Worm (Caenorhabditis elegans): Measurements from ENCODE around the gene F45F2.10.
"Not testable (repeated sequence)": the region's sequence is repeated elsewhere in the genome, so short reads cannot be mapped to it uniquely, and the experiment has no call there.

Gene F45F2.10

DNA sequence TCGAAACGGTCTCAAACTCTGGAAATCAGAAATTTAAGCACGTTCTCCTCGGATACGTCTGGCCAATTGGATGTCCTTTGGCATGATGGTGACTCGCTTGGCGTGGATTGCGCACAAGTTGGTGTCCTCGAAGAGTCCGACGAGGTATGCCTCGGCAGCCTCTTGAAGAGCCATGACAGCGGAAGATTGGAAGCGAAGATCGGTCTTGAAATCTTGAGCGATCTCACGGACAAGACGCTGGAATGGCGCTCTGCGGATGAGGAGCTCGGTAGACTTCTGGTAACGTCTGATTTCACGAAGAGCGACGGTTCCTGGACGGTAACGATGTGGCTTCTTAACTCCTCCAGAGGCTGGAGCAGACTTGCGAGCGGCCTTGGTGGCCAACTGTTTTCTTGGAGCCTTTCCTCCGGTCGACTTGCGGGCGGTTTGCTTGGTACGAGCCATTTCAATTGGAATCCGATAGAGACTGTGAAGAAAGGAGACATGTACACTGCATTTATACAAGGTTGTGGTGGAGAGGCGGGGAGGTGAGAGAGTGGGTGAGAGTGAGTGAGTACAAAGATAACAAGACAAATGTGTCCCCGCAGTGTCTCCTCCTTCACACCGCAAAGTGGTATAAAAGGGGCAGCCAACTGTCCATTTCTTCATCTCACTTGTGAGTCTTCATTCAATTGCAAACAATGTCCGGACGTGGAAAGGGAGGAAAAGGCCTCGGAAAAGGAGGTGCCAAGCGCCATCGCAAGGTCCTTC, 16.0 kb upstream of the F45F2.10 start, which contains the start of the genes his-6 and his-5:
his-6 (minus strand) TSS at position 444 of the 750 bp plus-strand sequence.
his-5 (plus strand) TSS at position 681 of the 750 bp plus-strand sequence.
- TF ChIP-seq tra-1 (GFP tag; IDR thresholded peaks at IDR 0.05), result peak; percentile 14; the same call in 1 of the 2 replicates
- 0 out of 2 replicates have a peak, but pooled peaks have one; percentile 27 for TF ChIP-seq dmd-9 (GFP tag; IDR thresholded peaks at IDR 0.05)
- TF ChIP-seq aha-1 (tag), result peak; percentile 4
- 0 out of 2 replicates have a peak, but pooled peaks have one; percentile 16 for TF ChIP-seq lin-1 (GFP tag; IDR thresholded peaks at IDR 0.05)
- TF ChIP-seq mxl-3 (GFP tag; optimal IDR thresholded peaks at IDR 0.05), result peak; percentile 5
- TF ChIP-seq egl-43 (GFP tag; IDR thresholded peaks at IDR 0.05), result peak; percentile 56; the same call in 1 of the 2 replicates
- peak; percentile 30; the same call in 1 of the 2 replicates for TF ChIP-seq hmg-1.1 (GFP tag; IDR thresholded peaks at IDR 0.05)
- peak; percentile 80 for TF ChIP-seq T26A8.4 (GFP tag; IDR thresholded peaks at IDR 0.05)
- TF ChIP-seq mes-2 (tag; optimal IDR thresholded peaks at IDR 0.05; ENCODE audit: poor library complexity, severe bottlenecking), result peak; percentile 48
- peak; percentile 66 for TF ChIP-seq dmd-6 (GFP tag; IDR thresholded peaks at IDR 0.05)
- TF ChIP-seq hlh-11 (tag; optimal IDR thresholded peaks at IDR 0.05), result peak; percentile 64
- TF ChIP-seq php-3 (GFP tag; IDR thresholded peaks at IDR 0.05), result peak; percentile 74; the same call in 1 of the 2 replicates
- TF ChIP-seq nhr-102 (tag; optimal IDR thresholded peaks at IDR 0.05), result peak; percentile 61
- peak; percentile 89 for TF ChIP-seq pha-4 (GFP tag; IDR thresholded peaks at IDR 0.05)
- TF ChIP-seq pha-4 (tag; optimal IDR thresholded peaks at IDR 0.05), result not testable (repeated sequence)
- TF ChIP-seq nhr-42 (GFP tag; IDR thresholded peaks at IDR 0.05), result peak; percentile 80
- peak; percentile 60 for TF ChIP-seq F10B5.3 (tag; optimal IDR thresholded peaks at IDR 0.05)
- TF ChIP-seq lin-29 (GFP tag; IDR thresholded peaks at IDR 0.05), result 0 out of 2 replicates have a peak, but pooled peaks have one; percentile 12
- TF ChIP-seq duxl-1 (tag; optimal IDR thresholded peaks at IDR 0.05; ENCODE audit: poor library complexity), result peak; percentile 16
- TF ChIP-seq set-16 (GFP tag; IDR thresholded peaks at IDR 0.05), result peak; percentile 70

ce11 chrV:8533916-8534315, 15.2 kb upstream of the F45F2.10 start:
- no peak for TF ChIP-seq egl-43 (GFP tag; IDR thresholded peaks at IDR 0.05)
- no peak for TF ChIP-seq F37D6.2 (tag; optimal IDR thresholded peaks at IDR 0.05)
- TF ChIP-seq ZK546.5 (tag; optimal IDR thresholded peaks at IDR 0.05), result no peak
- no peak for TF ChIP-seq zip-2 (tag; optimal IDR thresholded peaks at IDR 0.05)
- TF ChIP-seq dmd-6 (GFP tag; IDR thresholded peaks at IDR 0.05), result no peak
- TF ChIP-seq dmd-8 (GFP tag; IDR thresholded peaks at IDR 0.05), result no peak
- no peak for TF ChIP-seq ceh-44 (GFP tag; IDR thresholded peaks at IDR 0.05)
- no peak for TF ChIP-seq madf-9 (GFP tag; conservative IDR thresholded peaks at IDR 0.05)

DNA sequence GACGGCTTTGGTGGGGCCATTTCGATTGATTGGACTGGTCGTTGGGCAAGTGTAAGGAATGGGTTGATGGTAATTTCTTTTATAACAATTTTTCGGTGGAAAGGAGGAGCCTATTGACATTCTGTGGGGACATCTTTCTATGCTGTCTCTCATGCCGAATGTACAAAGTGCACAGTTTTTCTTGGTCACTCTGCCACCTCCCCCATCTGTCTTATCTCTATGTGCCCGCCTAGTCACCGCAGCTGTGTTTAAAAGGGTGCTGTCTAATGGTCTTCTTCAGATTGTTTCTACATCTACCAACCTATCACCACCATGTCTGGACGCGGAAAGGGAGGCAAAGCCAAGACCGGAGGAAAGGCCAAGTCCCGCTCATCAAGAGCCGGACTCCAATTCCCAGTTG, 14.4 kb upstream of the F45F2.10 start, which contains the start of the genes his-8 and his-7:
his-8 (minus strand) TSS at position 20 of the 400 bp plus-strand sequence.
his-7 (plus strand) TSS at position 313 of the 400 bp plus-strand sequence.
- peak; percentile 37; the same call in 1 of the 2 replicates for TF ChIP-seq set-16 (GFP tag; IDR thresholded peaks at IDR 0.05)

DNA sequence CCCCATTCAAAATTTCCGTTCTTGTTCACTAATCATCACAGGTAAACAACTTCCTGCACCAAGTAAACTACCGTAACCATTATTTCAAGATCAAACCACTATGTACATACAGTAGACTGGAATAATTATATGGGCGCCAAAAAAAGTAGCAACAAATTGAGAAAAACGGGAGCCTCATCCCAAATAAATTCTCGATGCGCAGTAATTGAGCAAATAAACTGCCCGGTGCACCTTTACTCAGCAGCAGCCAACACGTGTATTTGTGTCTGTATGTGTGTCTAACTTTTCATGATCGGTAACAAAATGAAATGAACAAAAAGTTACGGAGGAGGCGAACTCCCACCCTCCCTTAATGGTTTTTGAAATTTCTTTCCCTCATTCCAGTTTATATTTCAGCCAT, 10.5 kb upstream of the F45F2.10 start, which contains the start of gene otpl-5:
otpl-5 (plus strand) TSS at position 301 of the 400 bp plus-strand sequence.
- TF ChIP-seq mes-2 (tag; optimal IDR thresholded peaks at IDR 0.05; ENCODE audit: poor library complexity, severe bottlenecking), result no peak
- TF ChIP-seq madf-5 (GFP tag; IDR thresholded peaks at IDR 0.05), result no peak
- TF ChIP-seq attf-4 (tag; optimal IDR thresholded peaks at IDR 0.05), result no peak
- no peak for TF ChIP-seq lin-38 (GFP tag; IDR thresholded peaks at IDR 0.05)
- no peak for TF ChIP-seq rbr-2 (tag; optimal IDR thresholded peaks at IDR 0.05)

DNA sequence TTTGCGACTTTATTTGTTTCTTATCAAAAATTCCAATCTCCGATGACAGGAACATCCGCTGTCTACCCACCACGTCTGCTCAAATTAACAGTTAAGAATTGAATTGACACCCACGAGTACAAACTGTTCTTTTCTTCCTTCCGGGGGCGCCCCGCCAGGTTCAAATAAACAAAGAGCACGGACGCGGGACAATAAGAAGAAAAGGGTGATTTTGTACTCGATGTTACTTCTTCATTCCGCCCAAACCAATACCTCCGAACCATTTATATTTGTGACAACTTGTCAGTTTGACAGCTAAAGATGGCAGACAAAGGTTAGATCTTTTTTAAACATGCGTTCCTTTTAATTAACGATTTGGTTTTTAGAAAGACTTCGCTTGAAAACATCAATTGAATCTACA, 7.1 kb upstream of the F45F2.10 start, which contains the start of gene otpl-6:
otpl-6 (plus strand) TSS at position 301 of the 400 bp plus-strand sequence.
- TF ChIP-seq Y75B8A.6 (GFP tag; IDR thresholded peaks at IDR 0.05) (no peak), dmd-6 (GFP tag; IDR thresholded peaks at IDR 0.05) (0 out of 2 replicates have a peak, but pooled peaks have one; percentile 12), R02D3.7 (tag; optimal IDR thresholded peaks at IDR 0.05) (no peak)

All from whole organism, L4 larva.